Fruit fly (Drosophila melanogaster): ENCODE data around the gene RanBP3.

The RanBP3 gene

dm6 chr3R:23713901-23714300 lies 38.7 kb downstream of the RanBP3 start (continued):
- TF ChIP-seq bsh (GFP tag; optimal IDR thresholded peaks at IDR 0.05) (peak in 1 of 2 experiments; percentile 82), CG8290 (GFP tag; optimal IDR thresholded peaks at IDR 0.05) (peak; percentile 15), CG8290 (tag; optimal IDR thresholded peaks at IDR 0.05) (peak in 1 of 2 experiments; percentile 59), gem (tag; optimal IDR thresholded peaks at IDR 0.05) (peak; percentile 84), da (GFP tag; optimal IDR thresholded peaks at IDR 0.05) (no peak), CG18764 (GFP tag; optimal IDR thresholded peaks at IDR 0.05) (peak; percentile 63), CG8765 (GFP tag; IDR thresholded peaks at IDR 0.05) (peak; percentile 51; the same call in 1 of the 2 replicates), Xbp1 (GFP tag; optimal IDR thresholded peaks at IDR 0.05) (peak; percentile 78), Oli (tag; optimal IDR thresholded peaks at IDR 0.05) (peak; percentile 70), lov (optimal IDR thresholded peaks at IDR 0.05) (no peak), lov (GFP tag; IDR thresholded peaks at IDR 0.05) (peak; percentile 69; the same call in 1 of the 3 replicates), Bteb2 (GFP tag; optimal IDR thresholded peaks at IDR 0.05) (peak; percentile 50), corto (GFP tag; optimal IDR thresholded peaks at IDR 0.05) (peak; percentile 36), Hey (tag; optimal IDR thresholded peaks at IDR 0.05) (no peak), CG7271 (tag; optimal IDR thresholded peaks at IDR 0.05) (peak; percentile 34), CG3847 (GFP tag; IDR thresholded peaks at IDR 0.05) (0 out of 2 replicates have a peak, but pooled peaks have one; percentile 14), CG17359 (tag; optimal IDR thresholded peaks at IDR 0.05) (peak; percentile 70), CG4404 (GFP tag; IDR thresholded peaks at IDR 0.05) (0 out of 2 replicates have a peak, but pooled peaks have one; percentile 6), Trl (optimal IDR thresholded peaks at IDR 0.05) (no peak), Trl (GFP tag; optimal IDR thresholded peaks at IDR 0.05) (peak; percentile 49), MTF-1 (GFP tag; optimal IDR thresholded peaks at IDR 0.05; ENCODE audit: borderline replicate concordance) (no peak), ssp (GFP tag; IDR thresholded peaks at IDR 0.05) (0 out of 2 replicates have a peak, but pooled peaks have one; percentile 24), CG14710 (tag; optimal IDR thresholded peaks at IDR 0.05) (peak; percentile 68), bbx (GFP tag; IDR thresholded peaks at IDR 0.05; ENCODE audit: partially characterized antibody) (no peak), eyg (GFP tag; optimal IDR thresholded peaks at IDR 0.05) (peak; percentile 28), Oaz (GFP tag; IDR thresholded peaks at IDR 0.05) (peak; percentile 54), so (GFP tag; IDR thresholded peaks at IDR 0.05) (peak; percentile 80; the same call in 2 of the 3 replicates), CG16815 (GFP tag; optimal IDR thresholded peaks at IDR 0.05) (peak; percentile 47), HLH3B (GFP tag; IDR thresholded peaks at IDR 0.05) (peak; percentile 9; the same call in 1 of the 2 replicates), CG1792 (GFP tag; optimal IDR thresholded peaks at IDR 0.05) (peak; percentile 47), bcd (GFP tag; optimal IDR thresholded peaks at IDR 0.05) (peak; percentile 47), tup (GFP tag; optimal IDR thresholded peaks at IDR 0.05) (no peak), mam (GFP tag; optimal IDR thresholded peaks at IDR 0.05) (peak; percentile 20), CG6689 (GFP tag; IDR thresholded peaks at IDR 0.05) (0 out of 2 replicates have a peak, but pooled peaks have one; percentile 21), Dref (GFP tag; IDR thresholded peaks at IDR 0.05) (no peak), CG8089 (GFP tag; optimal IDR thresholded peaks at IDR 0.05) (peak; percentile 16), odd (GFP tag; optimal IDR thresholded peaks at IDR 0.05) (no peak), Hr51 (GFP tag; optimal IDR thresholded peaks at IDR 0.05) (peak in 1 of 2 experiments; percentile 77), fd64A (GFP tag; optimal IDR thresholded peaks at IDR 0.05) (peak; percentile 5), chm (GFP tag; IDR thresholded peaks at IDR 0.05) (peak; percentile 58; the same call in 1 of the 2 replicates), cato (GFP tag; optimal IDR thresholded peaks at IDR 0.05; ENCODE audit: borderline replicate concordance) (peak; percentile 26), NC2β (GFP tag; optimal IDR thresholded peaks at IDR 0.05) (peak; percentile 56), CG10209 (GFP tag; optimal IDR thresholded peaks at IDR 0.05) (peak; percentile 57), Lhr (GFP tag; optimal IDR thresholded peaks at IDR 0.05) (peak; percentile 5), aop (GFP tag; IDR thresholded peaks at IDR 0.05) (0 out of 2 replicates have a peak, but pooled peaks have one; percentile 13), CG7928 (GFP tag; optimal IDR thresholded peaks at IDR 0.05) (no peak), Eip74EF (GFP tag; optimal IDR thresholded peaks at IDR 0.05) (peak in 1 of 2 experiments; percentile 48), Awh (GFP tag; IDR thresholded peaks at IDR 0.05) (peak; percentile 60; the same call in 1 of the 2 replicates), CG1647 (GFP tag; optimal IDR thresholded peaks at IDR 0.05) (peak; percentile 12), CG3407 (GFP tag; optimal IDR thresholded peaks at IDR 0.05) (peak; percentile 60)
